Fruit fly (Drosophila melanogaster) whole organism, pupa: Measurements from ENCODE around the gene CG43220.

Experiments used
- CG13204 ChIP-seq: fragments of 200-800 bp; sonication (Bioruptor generic); optimal IDR thresholded peaks from 2 replicates; lab custom pipeline; 2018; ENCODE audit warnings: missing biosample characterization, mild to moderate bottlenecking, missing genetic modification characterization, moderate library complexity
- D1 ChIP-seq: fragments of 200-800 bp; sonication (Bioruptor generic); optimal IDR thresholded peaks from 2 replicates; lab custom pipeline; 2018; ENCODE audit warnings: missing biosample characterization, mild to moderate bottlenecking, missing genetic modification characterization, moderate library complexity

dm6 chr2L:17472582-17473524 is 13.5 kb upstream of the CG43220 start, which contains the start of gene BicD:
- TF ChIP-seq CG13204 (GFP tag; lab: Kevin White, UChicago) (no peak), D1 (tag; lab: Kevin White, UChicago) (no peak)
